Worm (Caenorhabditis elegans): ENCODE measurements around the gene exc-13.

DNA sequence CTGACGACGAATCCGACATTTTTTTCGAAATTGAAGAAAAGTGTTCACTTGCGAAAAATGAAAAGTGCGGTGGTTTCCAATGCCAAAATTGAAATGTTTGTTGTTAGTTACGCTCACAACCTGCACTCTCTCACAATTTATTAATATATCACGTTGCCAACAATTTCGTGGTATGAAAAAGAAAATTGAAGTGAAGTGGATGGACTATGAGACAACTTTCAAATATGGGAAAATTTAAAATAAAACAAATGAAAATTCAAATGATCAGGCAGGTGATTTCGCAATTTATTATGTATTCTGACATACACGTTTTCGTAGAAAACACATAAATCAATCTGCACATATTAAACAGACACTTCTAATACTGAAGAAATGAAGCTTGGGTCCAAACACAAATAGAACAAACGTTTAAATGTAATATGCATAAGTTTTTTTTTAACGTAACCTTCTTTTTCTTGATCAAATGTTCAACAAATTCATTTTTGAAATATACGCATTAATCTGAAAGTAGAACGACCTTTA is 21.1 kb downstream of the exc-13 start, which contains the start of gene srp-6:
- TF ChIP-seq skn-1 (tag; optimal IDR thresholded peaks at IDR 0.05) (no peak), nhr-237 (tag; optimal IDR thresholded peaks at IDR 0.05) (no peak), jun-1 (tag; optimal IDR thresholded peaks at IDR 0.05) (no peak), unc-62 (GFP tag; optimal IDR thresholded peaks at IDR 0.05 in 1 of 2) (peak in 1 of 2 experiments; percentile 66), unc-62 (tag; optimal IDR thresholded peaks at IDR 0.05) (no peak), pqm-1 (tag; optimal IDR thresholded peaks at IDR 0.05) (no peak)
